Worm (Caenorhabditis elegans): Measurements from ENCODE around the gene Y48E1B.3.

DNA sequence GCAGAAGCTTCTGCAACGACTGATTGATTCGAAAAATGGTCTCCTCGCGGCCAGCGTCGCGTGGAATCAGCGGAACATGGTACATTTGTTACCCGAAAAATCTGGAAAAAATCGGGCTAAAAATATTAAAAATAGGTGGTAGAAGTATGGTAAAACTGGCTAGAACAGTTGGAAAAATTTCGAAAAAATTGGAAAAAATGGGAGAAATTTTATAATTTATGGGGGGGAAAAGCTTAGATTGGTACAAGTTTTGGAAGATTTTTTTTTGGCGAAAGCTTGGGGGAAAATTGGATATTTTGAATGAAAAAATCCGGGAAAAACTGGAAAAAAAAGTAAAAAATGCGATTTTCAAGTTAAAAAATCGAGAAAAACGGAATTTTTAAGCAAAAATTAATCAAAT is 20.2 kb downstream of the Y48E1B.3 start, which contains the start of gene ddl-2:
- TF ChIP-seq ama-1 (optimal IDR thresholded peaks at IDR 0.05) (no peak), F26F4.8 (GFP tag; conservative IDR thresholded peaks at IDR 0.05) (no peak), attf-4 (tag; optimal IDR thresholded peaks at IDR 0.05) (no peak), nhr-237 (tag; optimal IDR thresholded peaks at IDR 0.05) (no peak), lin-13 (GFP tag; optimal IDR thresholded peaks at IDR 0.05) (no peak), cey-2 (tag; optimal IDR thresholded peaks at IDR 0.05; ENCODE audit: borderline replicate concordance, insufficient read depth) (no peak), lin-15B (tag; optimal IDR thresholded peaks at IDR 0.05) (no peak), nhr-25 (tag; optimal IDR thresholded peaks at IDR 0.05; ENCODE audit: borderline replicate concordance, insufficient read depth) (no peak), hmg-1.1 (GFP tag; IDR thresholded peaks at IDR 0.05) (no peak), nhr-48 (tag; optimal IDR thresholded peaks at IDR 0.05) (no peak), dpl-1 (GFP tag; optimal IDR thresholded peaks at IDR 0.05) (no peak), gei-8 (GFP tag; optimal IDR thresholded peaks at IDR 0.05) (no peak), zag-1 (tag; optimal IDR thresholded peaks at IDR 0.05) (no peak), ceh-20 (GFP tag; IDR thresholded peaks at IDR 0.05) (no peak)
